Fruit fly (Drosophila melanogaster) Kc167 (cell line): ENCODE data around the gene Pax.

Experiments
- Myc ChIP-seq: fragments of >200 bp; optimal IDR thresholded peaks from 2 replicates; lab custom pipeline; 2017; ENCODE audit warnings: missing external identifiers
- Sin3A ChIP-seq: fragments of >200 bp; optimal IDR thresholded peaks from 2 replicates; lab custom pipeline; 2018; ENCODE audit warnings: missing external identifiers
- h ChIP-seq: fragments of >200 bp; optimal IDR thresholded peaks from 3 replicates; lab custom pipeline; 2018; ENCODE audit warnings: missing external identifiers
- insv ChIP-seq: fragments of >200 bp; optimal IDR thresholded peaks from 3 replicates; lab custom pipeline; 2018; ENCODE audit warnings: missing external identifiers
- psq ChIP-seq: fragments of >200 bp; optimal IDR thresholded peaks from 2 replicates; lab custom pipeline; 2017; ENCODE audit warnings: missing external identifiers
- ttk ChIP-seq: sonication (Bioruptor generic); optimal IDR thresholded peaks from 2 replicates; lab custom pipeline; 2017; ENCODE audit warnings: missing external identifiers

The Pax gene

DNA sequence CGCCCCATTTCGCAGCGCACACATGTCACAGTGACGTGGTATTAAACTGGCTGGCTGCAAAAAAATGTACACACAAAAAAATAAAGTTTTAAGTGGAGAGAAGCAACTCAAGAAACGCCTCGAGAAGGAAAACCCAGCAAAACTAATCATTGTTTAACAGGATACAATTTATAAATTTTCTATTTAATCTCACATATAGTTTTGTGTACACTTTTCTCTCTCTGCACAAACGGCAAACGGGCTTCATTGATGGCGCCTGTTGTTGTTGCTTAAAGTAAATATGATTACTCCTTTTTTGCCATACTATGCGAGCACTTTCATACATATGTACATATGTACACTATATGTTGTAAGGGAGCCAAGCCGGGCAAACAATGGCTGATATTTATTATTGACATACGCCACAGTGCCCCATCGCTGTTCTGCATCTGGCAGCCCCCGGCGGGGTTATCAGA, 68.4 kb downstream of the Pax start:
- no peak for TF ChIP-seq ttk (lab: Kevin White, UChicago)
- no peak for TF ChIP-seq psq (lab: Kevin White, UChicago)
- TF ChIP-seq Myc, result no peak
- TF ChIP-seq h (lab: Kevin White, UChicago), result no peak
- TF ChIP-seq insv, result no peak
- TF ChIP-seq Sin3A (lab: Kevin White, UChicago), result no peak
